Worm (Caenorhabditis elegans) whole organism, midembryonic: ENCODE results near the gene F47F2.1.

ENCODE experiments used
- T22C8.4 ChIP-seq: fragments of 200-800 bp; sonication (Bioruptor generic); IDR thresholded peaks from 2 replicates; pipeline ENCODE4 v1.3.6; 2022; ENCODE audit warnings: missing genetic modification characterization, missing compliant biosample characterization
- cog-1 ChIP-seq: sonication (generic microtip); optimal IDR thresholded peaks from 2 replicates; lab custom pipeline; 2016; ENCODE audit warnings: missing genetic modification characterization, missing compliant biosample characterization
- flt-1 ChIP-seq: fragments of 200-800 bp; sonication (Bioruptor generic); IDR thresholded peaks from 2 replicates; pipeline ENCODE4 v1.3.6; 2022; ENCODE audit warnings: missing genetic modification characterization, missing compliant biosample characterization
- klf-2 ChIP-seq: fragments of 200-800 bp; sonication (Bioruptor generic); conservative IDR thresholded peaks from 2 replicates; pipeline ENCODE4 v1.3.6; 2022; ENCODE audit warnings: missing genetic modification reagents, missing genetic modification characterization, missing compliant biosample characterization
- med-1 ChIP-seq: sonication (generic microtip); optimal IDR thresholded peaks from 2 replicates; lab custom pipeline; 2017; ENCODE audit warnings: missing genetic modification characterization, mild to moderate bottlenecking, missing compliant biosample characterization, antibody characterized with exemption, missing genetic modification reagents; ENCODE audit not compliant: insufficient read depth
- ref-1 ChIP-seq: fragments of 200-800 bp; sonication (Bioruptor generic); conservative IDR thresholded peaks from 2 replicates; pipeline ENCODE4 v1.3.6; 2022; ENCODE audit warnings: missing genetic modification reagents, missing genetic modification characterization, missing compliant biosample characterization
- tab-1 ChIP-seq: fragments of 200-800 bp; sonication (Bioruptor generic); IDR thresholded peaks from 2 replicates; pipeline ENCODE4 v1.3.6; 2022; ENCODE audit warnings: missing genetic modification characterization, missing compliant biosample characterization
- ztf-23 ChIP-seq: fragments of 200-800 bp; sonication (Bioruptor generic); IDR thresholded peaks from 2 replicates; pipeline ENCODE4 v1.3.6; 2022; ENCODE audit warnings: missing genetic modification reagents, missing genetic modification characterization, missing compliant biosample characterization
- ztf-29 ChIP-seq: fragments of 200-800 bp; sonication (Bioruptor generic); IDR thresholded peaks from 2 replicates; pipeline ENCODE4 v1.3.6; 2022; ENCODE audit warnings: missing genetic modification reagents, missing genetic modification characterization, missing compliant biosample characterization

- TF ChIP-seq flt-1 (GFP tag; lab: Robert Waterston, UW) (no peak), klf-2 (GFP tag; lab: Robert Waterston, UW) (no peak), T22C8.4 (GFP tag; lab: Robert Waterston, UW) (no peak), ztf-23 (no peak), ref-1 (GFP tag; lab: Robert Waterston, UW) (no peak), tab-1 (GFP tag; lab: Robert Waterston, UW) (no peak), cog-1 (tag; lab: Kevin White, UChicago) (no peak), ztf-29 (GFP tag; lab: Robert Waterston, UW) (no peak), med-1 (GFP tag; lab: Kevin White, UChicago) (no peak)
Observed at ce11 chrX:3838670-3839069, 39.7 kb upstream of the F47F2.1 start.
